Worm (Caenorhabditis elegans) whole organism, L1 larva: ENCODE data around the gene F13H10.5.
"Not testable (repeated sequence)": the region's sequence is repeated elsewhere in the genome, so short reads cannot be mapped to it uniquely, and the experiment has no call there.

Experiments
- C04F5.9 ChIP-seq: sonication (generic microtip); optimal IDR thresholded peaks from 2 replicates; lab custom pipeline; 2016; ENCODE audit warnings: missing genetic modification characterization, missing compliant biosample characterization
- C16A3.4 ChIP-seq: fragments of 150-350 bp; optimal IDR thresholded peaks from 2 replicates; lab custom pipeline; 2014; ENCODE audit warnings: missing biosample characterization, missing genetic modification characterization
- aha-1 ChIP-seq: fragments of 150-350 bp; optimal IDR thresholded peaks from 2 replicates; lab custom pipeline; 2014; ENCODE audit warnings: missing biosample characterization, missing genetic modification characterization
- aly-2 ChIP-seq: fragments of 150-350 bp; optimal IDR thresholded peaks from 2 replicates; lab custom pipeline; 2014; ENCODE audit warnings: missing biosample characterization, missing genetic modification characterization
- ceh-8 ChIP-seq: fragments of 200-800 bp; sonication (Bioruptor generic); optimal IDR thresholded peaks from 2 replicates; lab custom pipeline; 2018; ENCODE audit warnings: mild to moderate bottlenecking, missing genetic modification characterization, moderate library complexity, missing compliant biosample characterization
- ceh-88 ChIP-seq: fragments of 200-800 bp; sonication (Bioruptor generic); IDR thresholded peaks from 2 replicates; pipeline ENCODE4 v1.3.6; 2022; ENCODE audit warnings: missing genetic modification characterization, missing compliant biosample characterization
- ces-1 ChIP-seq: fragments of 150-350 bp; optimal IDR thresholded peaks from 2 replicates; lab custom pipeline; 2014; ENCODE audit warnings: missing biosample characterization, missing genetic modification reagents, missing genetic modification characterization
- efl-1 ChIP-seq, 4 experiments: fragments of 150-350 bp; optimal IDR thresholded peaks in 3 of 4; peaks in 1 of 4; 1 replicate in 1 of 4; 2 replicates in 3 of 4; lab custom pipeline; 2014; ENCODE audit warnings: missing biosample characterization in 2 of 4, missing genetic modification characterization in 2 of 4, missing genetic modification reagents in 2 of 4
- elt-3 ChIP-seq, 6 experiments: fragments of 150-350 bp in 1 of 6; sonication (generic microtip); optimal IDR thresholded peaks; 2 replicates each; lab custom pipeline; 2017 to 2018; ENCODE audit warnings: missing biosample characterization in 6 of 6, missing genetic modification characterization in 6 of 6, inconsistent platforms in 1 of 6
- ets-5 ChIP-seq: fragments of 200-800 bp; sonication (Bioruptor generic); IDR thresholded peaks from 2 replicates; pipeline ENCODE4 v1.3.6; 2022; ENCODE audit warnings: missing genetic modification characterization, missing compliant biosample characterization
- fkh-10 ChIP-seq: sonication (generic microtip); optimal IDR thresholded peaks from 2 replicates; lab custom pipeline; 2017; ENCODE audit warnings: missing biosample characterization, missing genetic modification reagents, missing genetic modification characterization
- hpl-2 ChIP-seq: fragments of 150-350 bp; optimal IDR thresholded peaks from 2 replicates; lab custom pipeline; 2014; ENCODE audit warnings: missing biosample characterization, missing genetic modification reagents, missing genetic modification characterization
- lin-14 ChIP-seq: fragments of 200-800 bp; sonication (Bioruptor generic); optimal IDR thresholded peaks from 2 replicates; lab custom pipeline; 2018; ENCODE audit warnings: mild to moderate bottlenecking, missing genetic modification characterization, moderate library complexity, missing compliant biosample characterization
- lin-35 ChIP-seq, 2 experiments: fragments of 150-350 bp; optimal IDR thresholded peaks; 2 replicates each; lab custom pipeline; 2014; ENCODE audit warnings: missing biosample characterization in 2 of 2, missing genetic modification characterization in 2 of 2, missing genetic modification reagents in 2 of 2
- lin-39 ChIP-seq: fragments of 150-350 bp; optimal IDR thresholded peaks from 2 replicates; lab custom pipeline; 2014; ENCODE audit warnings: missing biosample characterization, missing genetic modification reagents, missing genetic modification characterization
- lsy-2 ChIP-seq, 2 experiments: fragments of 150-350 bp; optimal IDR thresholded peaks; 2 replicates each; lab custom pipeline; 2014; ENCODE audit warnings: missing biosample characterization in 2 of 2, missing genetic modification characterization in 2 of 2
- mdl-1 ChIP-seq, 2 experiments: fragments of 150-350 bp; optimal IDR thresholded peaks; 2 replicates each; lab custom pipeline; 2014 to 2017; ENCODE audit warnings: missing biosample characterization in 2 of 2, missing genetic modification characterization in 2 of 2, inconsistent platforms in 1 of 2
- nhr-11 ChIP-seq: fragments of 150-350 bp; optimal IDR thresholded peaks from 2 replicates; lab custom pipeline; 2014; ENCODE audit warnings: missing biosample characterization, missing genetic modification characterization
- nhr-12 ChIP-seq: sonication (generic microtip); optimal IDR thresholded peaks from 2 replicates; lab custom pipeline; 2017; ENCODE audit warnings: missing biosample characterization, missing genetic modification characterization
- nhr-20 ChIP-seq: sonication (generic microtip); optimal IDR thresholded peaks from 2 replicates; lab custom pipeline; 2016; ENCODE audit warnings: mild to moderate bottlenecking, missing genetic modification characterization, missing compliant biosample characterization
- nhr-237 ChIP-seq: fragments of 150-350 bp; optimal IDR thresholded peaks from 2 replicates; lab custom pipeline; 2014; ENCODE audit warnings: missing biosample characterization, missing genetic modification characterization
- nhr-28 ChIP-seq: fragments of 150-350 bp; optimal IDR thresholded peaks from 2 replicates; lab custom pipeline; 2014; ENCODE audit warnings: missing biosample characterization, missing genetic modification characterization
- nhr-76 ChIP-seq: sonication (generic microtip); optimal IDR thresholded peaks from 2 replicates; lab custom pipeline; 2017; ENCODE audit warnings: missing biosample characterization, missing genetic modification characterization
- pag-3 ChIP-seq: sonication (generic microtip); optimal IDR thresholded peaks from 2 replicates; lab custom pipeline; 2017; ENCODE audit warnings: missing genetic modification characterization, mild to moderate bottlenecking, missing compliant biosample characterization, antibody characterized with exemption, borderline replicate concordance; ENCODE audit not compliant: insufficient read depth
- pax-3 ChIP-seq: fragments of 200-800 bp; sonication (Bioruptor generic); optimal IDR thresholded peaks from 2 replicates; lab custom pipeline; 2018; ENCODE audit warnings: mild to moderate bottlenecking, missing genetic modification characterization, moderate library complexity, missing compliant biosample characterization
- skn-1 ChIP-seq: fragments of 150-350 bp; optimal IDR thresholded peaks from 2 replicates; lab custom pipeline; 2014; ENCODE audit warnings: missing biosample characterization, missing genetic modification characterization
- sox-4 ChIP-seq: sonication (generic microtip); optimal IDR thresholded peaks from 2 replicates; lab custom pipeline; 2016; ENCODE audit warnings: missing genetic modification characterization, missing compliant biosample characterization
- sup-37 ChIP-seq: fragments of 200-800 bp; sonication (Bioruptor generic); optimal IDR thresholded peaks from 2 replicates; lab custom pipeline; 2018; ENCODE audit warnings: mild to moderate bottlenecking, missing genetic modification characterization, missing compliant biosample characterization
- swsn-7 ChIP-seq: sonication (generic microtip); optimal IDR thresholded peaks from 2 replicates; lab custom pipeline; 2016; ENCODE audit warnings: missing genetic modification characterization, missing compliant biosample characterization
- unc-30 ChIP-seq: sonication (generic microtip); optimal IDR thresholded peaks from 2 replicates; lab custom pipeline; 2017; ENCODE audit warnings: missing biosample characterization, missing genetic modification characterization
- unc-86 ChIP-seq: sonication (generic microtip); optimal IDR thresholded peaks from 2 replicates; lab custom pipeline; 2016; ENCODE audit warnings: missing genetic modification characterization, missing compliant biosample characterization
- unc-98 ChIP-seq: fragments of 200-800 bp; sonication (Bioruptor generic); IDR thresholded peaks from 2 replicates; pipeline ENCODE4 v1.3.6; 2022; ENCODE audit warnings: missing genetic modification characterization, missing compliant biosample characterization
- zag-1 ChIP-seq: fragments of 150-350 bp; optimal IDR thresholded peaks from 2 replicates; lab custom pipeline; 2014; ENCODE audit warnings: missing biosample characterization, missing genetic modification characterization
- zip-4 ChIP-seq: fragments of 200-800 bp; sonication (Bioruptor generic); optimal IDR thresholded peaks from 2 replicates; lab custom pipeline; 2018; ENCODE audit warnings: mild to moderate bottlenecking, missing genetic modification characterization, moderate library complexity, missing compliant biosample characterization
- ztf-4 ChIP-seq: fragments of 150-350 bp; optimal IDR thresholded peaks from 2 replicates; lab custom pipeline; 2014; ENCODE audit warnings: missing biosample characterization, missing genetic modification characterization

F13H10.5 gene

ce11 chrIV:10981761-10982160 lies 9.0 kb upstream of the F13H10.5 start, which contains the start of gene Y43E12A.2:
Y43E12A.2 (plus strand) TSS chrIV:10982061.
- TF ChIP-seq aha-1 (tag; lab: Kevin White, UChicago) (no peak), skn-1 (tag; lab: Kevin White, UChicago) (no peak), lsy-2 (tag; optimal IDR thresholded peaks at IDR 0.05; lab: Kevin White, UChicago) (no peak), unc-98 (GFP tag; lab: Robert Waterston, UW) (no peak), ces-1 (GFP tag; lab: Kevin White, UChicago) (no peak), C16A3.4 (tag; lab: Kevin White, UChicago) (no peak), elt-3 (tag; optimal IDR thresholded peaks at IDR 0.05; lab: Kevin White, UChicago) (no peak), lin-14 (GFP tag; lab: Kevin White, UChicago) (no peak), nhr-237 (tag; lab: Kevin White, UChicago) (no peak), C04F5.9 (no peak), sox-4 (tag; lab: Kevin White, UChicago) (no peak), ets-5 (GFP tag; lab: Robert Waterston, UW) (no peak), pax-3 (tag; lab: Kevin White, UChicago) (no peak), nhr-20 (no peak), lin-39 (no peak), nhr-11 (tag; lab: Kevin White, UChicago) (no peak), ceh-8 (GFP tag; lab: Kevin White, UChicago) (no peak), pag-3 (tag; lab: Kevin White, UChicago) (no peak), sup-37 (GFP tag; lab: Kevin White, UChicago) (no peak), mdl-1 (tag; optimal IDR thresholded peaks at IDR 0.05; lab: Kevin White, UChicago) (no peak)
- TF ChIP-seq, all 84 proteins: peak for 0

ce11 chrIV:10985568-10986035 lies 5.2 kb upstream of the F13H10.5 start, which contains the start of gene cyb-2.1:
cyb-2.1 (plus strand) TSS chrIV:10985985.
- TF ChIP-seq C16A3.4 (tag; lab: Kevin White, UChicago) = no peak
- TF ChIP-seq mdl-1 (tag; optimal IDR thresholded peaks at IDR 0.05; lab: Kevin White, UChicago) = no peak
- TF ChIP-seq unc-30 (tag; lab: Kevin White, UChicago) = no peak
- TF ChIP-seq pax-3 (tag; lab: Kevin White, UChicago) = no peak
- no peak for TF ChIP-seq lin-35 (GFP tag; optimal IDR thresholded peaks at IDR 0.05; lab: Kevin White, UChicago)
- no peak for TF ChIP-seq swsn-7 (tag; lab: Kevin White, UChicago)
- TF ChIP-seq ztf-4 (tag; lab: Kevin White, UChicago) = no peak

ce11 chrIV:10987342-10987945 lies 3.4 kb upstream of the F13H10.5 start, which contains the start of gene Y43E12A.3:
Y43E12A.3 (plus strand) TSS chrIV:10987895.
- TF ChIP-seq nhr-76; zag-1 (tag; lab: Kevin White, UChicago); ceh-88 (GFP tag; lab: Robert Waterston, UW): not testable (repeated sequence)

DNA sequence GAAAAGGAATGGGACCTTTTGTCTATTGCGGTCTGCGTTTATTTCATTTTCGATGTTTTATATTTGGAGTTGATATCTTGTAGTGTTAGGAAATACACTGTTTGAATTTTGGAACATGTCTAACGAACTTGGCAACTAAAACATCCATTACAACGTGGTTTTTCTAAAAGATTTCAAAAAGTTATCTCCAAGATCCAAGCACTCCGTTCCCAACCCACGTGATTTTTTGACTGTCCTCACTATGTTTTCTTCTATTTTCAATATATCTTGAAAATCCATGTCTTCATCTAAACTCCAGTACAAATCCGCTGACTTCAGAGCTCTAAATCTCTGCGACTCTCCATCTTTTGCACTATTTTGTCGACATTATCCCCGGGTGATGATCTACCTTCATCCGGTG lies 10.8 kb downstream of the F13H10.5 start, which contains the start of gene F13H10.9:
Gene F13H10.9 (plus strand): TSS at position 301 of the 400 bp plus-strand sequence.
- TF ChIP-seq hpl-2 (GFP tag; lab: Kevin White, UChicago) (no peak), nhr-28 (tag; lab: Kevin White, UChicago) (no peak), elt-3 (tag; optimal IDR thresholded peaks at IDR 0.05; lab: Kevin White, UChicago) (no peak)

- no peak for TF ChIP-seq unc-86 (tag; lab: Kevin White, UChicago)
- TF ChIP-seq nhr-12 (tag; lab: Kevin White, UChicago) = no peak
- TF ChIP-seq zip-4 (GFP tag; lab: Kevin White, UChicago) = no peak
- TF ChIP-seq fkh-10 = no peak
- TF ChIP-seq nhr-20 = no peak
- TF ChIP-seq efl-1 (optimal IDR thresholded peaks at IDR 0.05; lab: Kevin White, UChicago) = no peak
- TF ChIP-seq efl-1 (GFP tag; optimal IDR thresholded peaks at IDR 0.05 in 1 of 2; lab: Kevin White, UChicago) = peak in 1 of 2 experiments; percentile 89
- TF ChIP-seq lin-39 = no peak
- TF ChIP-seq aly-2 (tag; lab: Kevin White, UChicago) = no peak
- TF ChIP-seq, all 84 proteins: peak for 1
These were observed 13.5 kb downstream of the F13H10.5 start, which contains the start of gene F13H10.1 for ce11 chrIV:11004273-11004672. F13H10.1 (plus strand) TSS chrIV:11004573.
